Fruit fly (Drosophila melanogaster) whole organism: ENCODE data around the gene PolI.

Experiments
- CG8478 ChIP-seq: fragments of >200 bp; optimal IDR thresholded peaks from 2 replicates; lab custom pipeline; 2018; ENCODE audit warnings: inconsistent platforms
- Dll ChIP-seq: fragments of >200 bp; optimal IDR thresholded peaks from 2 replicates; lab custom pipeline; 2017
- EcR ChIP-seq, 2 experiments: fragments of >200 bp; optimal IDR thresholded peaks; 2 replicates each; lab custom pipeline; 2017; ENCODE audit warnings: missing biosample characterization in 2 of 2, missing genetic modification characterization in 2 of 2, missing genetic modification reagents in 2 of 2
- pan ChIP-seq: fragments of >200 bp; optimal IDR thresholded peaks from 2 replicates; lab custom pipeline; 2017
- psq ChIP-seq: fragments of >200 bp; optimal IDR thresholded peaks from 2 replicates; lab custom pipeline; 2017
- usp ChIP-seq: fragments of >200 bp; optimal IDR thresholded peaks from 2 replicates; lab custom pipeline; 2017; ENCODE audit warnings: missing biosample characterization, missing genetic modification characterization, mixed read lengths

Gene PolI

dm6 chr3R:8264302-8265080 is 31.2 kb downstream of the PolI start, which contains the start of the genes RPA1 and Mcm2:
Gene RPA1, minus strand, starts transcription at chr3R:8264451.
Gene Mcm2, plus strand, starts transcription at chr3R:8264970.
- TF ChIP-seq psq (lab: Kevin White, UChicago) = no peak
- no peak for TF ChIP-seq EcR (GFP tag; optimal IDR thresholded peaks at IDR 0.05; lab: Kevin White, UChicago)

- TF ChIP-seq Dll (lab: Kevin White, UChicago) (no peak), EcR (GFP tag; optimal IDR thresholded peaks at IDR 0.05; lab: Kevin White, UChicago) (no peak), pan (lab: Kevin White, UChicago) (no peak), psq (lab: Kevin White, UChicago) (no peak), CG8478 (lab: Kevin White, UChicago) (no peak), usp (GFP tag; lab: Kevin White, UChicago) (no peak)
Observed at dm6 chr3R:8269740-8270139, 36.4 kb downstream of the PolI start, which contains the start of gene CG9630. Gene CG9630, minus strand, starts transcription at chr3R:8269896.

dm6 chr3R:8272573-8273165 is 39.4 kb downstream of the PolI start:
- TF ChIP-seq pan (lab: Kevin White, UChicago) = no peak
- TF ChIP-seq CG8478 (lab: Kevin White, UChicago) = no peak
- no peak for TF ChIP-seq usp (GFP tag; lab: Kevin White, UChicago)
- TF ChIP-seq psq (lab: Kevin White, UChicago) = no peak
- no peak for TF ChIP-seq EcR (GFP tag; optimal IDR thresholded peaks at IDR 0.05; lab: Kevin White, UChicago)
- no peak for TF ChIP-seq Dll (lab: Kevin White, UChicago)

dm6 chr3R:8275031-8275430 is 41.7 kb downstream of the PolI start:
- no peak for TF ChIP-seq EcR (GFP tag; optimal IDR thresholded peaks at IDR 0.05; lab: Kevin White, UChicago)
- no peak for TF ChIP-seq Dll (lab: Kevin White, UChicago)
- no peak for TF ChIP-seq usp (GFP tag; lab: Kevin White, UChicago)
- no peak for TF ChIP-seq CG8478 (lab: Kevin White, UChicago)

- TF ChIP-seq Dll (lab: Kevin White, UChicago) = no peak
- no peak for TF ChIP-seq CG8478 (lab: Kevin White, UChicago)
- TF ChIP-seq EcR (GFP tag; optimal IDR thresholded peaks at IDR 0.05; lab: Kevin White, UChicago) = no peak
- TF ChIP-seq psq (lab: Kevin White, UChicago) = no peak
- TF ChIP-seq pan (lab: Kevin White, UChicago) = no peak
- no peak for TF ChIP-seq usp (GFP tag; lab: Kevin White, UChicago)
Observed at dm6 chr3R:8277494-8278293, 44.4 kb downstream of the PolI start, which contains the start of gene ato. Gene ato, plus strand, starts transcription at chr3R:8278052.

- TF ChIP-seq Dll (lab: Kevin White, UChicago) (no peak), usp (GFP tag; lab: Kevin White, UChicago) (no peak)
Observed at dm6 chr3R:8279970-8280369, 46.7 kb downstream of the PolI start.

- TF ChIP-seq Dll (lab: Kevin White, UChicago) (no peak), usp (GFP tag; lab: Kevin White, UChicago) (no peak), psq (lab: Kevin White, UChicago) (no peak)
Observed at dm6 chr3R:8282727-8283126, 49.4 kb downstream of the PolI start.

- TF ChIP-seq psq (lab: Kevin White, UChicago) (no peak), pan (lab: Kevin White, UChicago) (no peak), CG8478 (lab: Kevin White, UChicago) (no peak), Dll (lab: Kevin White, UChicago) (no peak), EcR (GFP tag; optimal IDR thresholded peaks at IDR 0.05; lab: Kevin White, UChicago) (no peak), usp (GFP tag; lab: Kevin White, UChicago) (no peak)
Observed at dm6 chr3R:8284234-8284633, 50.9 kb downstream of the PolI start.

dm6 chr3R:8285727-8286344 is 52.5 kb downstream of the PolI start:
- TF ChIP-seq psq (lab: Kevin White, UChicago) (no peak), EcR (GFP tag; optimal IDR thresholded peaks at IDR 0.05; lab: Kevin White, UChicago) (no peak), CG8478 (lab: Kevin White, UChicago) (no peak), pan (lab: Kevin White, UChicago) (no peak), Dll (lab: Kevin White, UChicago) (no peak), usp (GFP tag; lab: Kevin White, UChicago) (no peak)
